Fruit fly (Drosophila melanogaster) whole organism, embryonic: Measurements from ENCODE around the gene CG43750.
A peak's percentile ranks its signal among the peaks of the same experiment; 100 is the strongest.

ENCODE experiments used
- CG10267 ChIP-seq: fragments of 200-800 bp; sonication (Bioruptor generic); optimal IDR thresholded peaks from 2 replicates; lab custom pipeline; 2018; ENCODE audit warnings: missing biosample characterization, mild to moderate bottlenecking, missing genetic modification characterization, moderate library complexity
- CG10366 ChIP-seq: fragments of 200-800 bp; sonication (Bioruptor generic); IDR thresholded peaks from 2 replicates; pipeline ENCODE4 v1.3.6; 2022; ENCODE audit warnings: missing biosample characterization, missing genetic modification characterization
- CG10431 ChIP-seq: fragments of 200-800 bp; sonication (Bioruptor generic); optimal IDR thresholded peaks from 3 replicates; lab custom pipeline; 2018; ENCODE audit warnings: missing biosample characterization, mild to moderate bottlenecking, missing genetic modification characterization
- CG10543 ChIP-seq: fragments of 200-800 bp; sonication (Bioruptor generic); optimal IDR thresholded peaks from 3 replicates; lab custom pipeline; 2017; ENCODE audit warnings: missing biosample characterization, mild to moderate bottlenecking, missing genetic modification characterization, moderate library complexity
- CG10565 ChIP-seq: fragments of 200-800 bp; sonication (Bioruptor generic); optimal IDR thresholded peaks from 3 replicates; lab custom pipeline; 2016; ENCODE audit warnings: missing biosample characterization, mild to moderate bottlenecking, missing genetic modification characterization
- CG11696 ChIP-seq: fragments of 200-800 bp; sonication (Bioruptor generic); IDR thresholded peaks from 2 replicates; pipeline ENCODE4 v1.3.6; 2022; ENCODE audit warnings: missing biosample characterization, missing genetic modification characterization
- CG12155 ChIP-seq: fragments of 200-800 bp; sonication (Bioruptor generic); optimal IDR thresholded peaks from 3 replicates; lab custom pipeline; 2016; ENCODE audit warnings: missing biosample characterization, missing genetic modification characterization
- CG12219 ChIP-seq: fragments of 200-800 bp; sonication (Bioruptor generic); optimal IDR thresholded peaks from 3 replicates; lab custom pipeline; 2018; ENCODE audit warnings: missing biosample characterization, mild to moderate bottlenecking, missing genetic modification characterization
- CG12391 ChIP-seq: fragments of 200-800 bp; sonication (Bioruptor generic); optimal IDR thresholded peaks from 3 replicates; lab custom pipeline; 2018; ENCODE audit warnings: missing biosample characterization, mild to moderate bottlenecking, missing genetic modification characterization, moderate library complexity
- CG13424 ChIP-seq: fragments of 200-800 bp; sonication (Bioruptor generic); optimal IDR thresholded peaks from 2 replicates; lab custom pipeline; 2019; ENCODE audit warnings: missing biosample characterization, mild to moderate bottlenecking, missing genetic modification characterization, moderate library complexity
- CG13775 ChIP-seq: fragments of 200-800 bp; sonication (Bioruptor generic); optimal IDR thresholded peaks from 3 replicates; lab custom pipeline; 2017; ENCODE audit warnings: missing biosample characterization, mild to moderate bottlenecking, missing genetic modification characterization
- CG14710 ChIP-seq: fragments of 200-800 bp; sonication (Bioruptor generic); optimal IDR thresholded peaks from 3 replicates; lab custom pipeline; 2019; ENCODE audit warnings: missing biosample characterization, mild to moderate bottlenecking, missing genetic modification characterization, moderate library complexity
- CG16813 ChIP-seq: fragments of 200-800 bp; sonication (Bioruptor generic); IDR thresholded peaks from 3 replicates; pipeline ENCODE4 v1.3.6; 2022; ENCODE audit warnings: missing biosample characterization, missing genetic modification characterization; ENCODE audit not compliant: partially characterized antibody
- CG17186 ChIP-seq: fragments of 200-800 bp; sonication (Bioruptor generic); optimal IDR thresholded peaks from 3 replicates; lab custom pipeline; 2017; ENCODE audit warnings: missing biosample characterization, missing genetic modification reagents, missing genetic modification characterization
- CG17912 ChIP-seq: fragments of 200-800 bp; sonication (Bioruptor generic); optimal IDR thresholded peaks from 2 replicates; lab custom pipeline; 2018; ENCODE audit warnings: missing biosample characterization, mild to moderate bottlenecking, missing genetic modification characterization
- CG2120 ChIP-seq: fragments of 200-800 bp; sonication (Bioruptor generic); optimal IDR thresholded peaks from 3 replicates; lab custom pipeline; 2016; ENCODE audit warnings: missing biosample characterization, missing genetic modification characterization
- CG34224 ChIP-seq: fragments of 200-800 bp; sonication (Bioruptor generic); IDR thresholded peaks from 3 replicates; pipeline ENCODE4 v1.3.6; 2022; ENCODE audit warnings: missing biosample characterization, missing genetic modification characterization; ENCODE audit not compliant: partially characterized antibody
- CG4424 ChIP-seq: fragments of 200-800 bp; sonication (Bioruptor generic); optimal IDR thresholded peaks from 3 replicates; lab custom pipeline; 2016; ENCODE audit warnings: missing biosample characterization, missing genetic modification characterization
- CG4707 ChIP-seq: fragments of 200-800 bp; sonication (Bioruptor generic); optimal IDR thresholded peaks from 2 replicates; lab custom pipeline; 2018; ENCODE audit warnings: missing biosample characterization, mild to moderate bottlenecking, missing genetic modification characterization, moderate library complexity
- CG5180 ChIP-seq: fragments of 200-800 bp; sonication (Bioruptor generic); optimal IDR thresholded peaks from 3 replicates; lab custom pipeline; 2017; ENCODE audit warnings: missing biosample characterization, missing genetic modification characterization, mild to moderate bottlenecking, moderate library complexity, missing genetic modification reagents
- CG5953 ChIP-seq: fragments of 200-800 bp; sonication (Bioruptor generic); IDR thresholded peaks from 2 replicates; pipeline ENCODE4 v1.3.6; 2022; ENCODE audit warnings: missing biosample characterization, missing genetic modification characterization
- CG6765 ChIP-seq: fragments of 200-800 bp; sonication (Bioruptor generic); optimal IDR thresholded peaks from 3 replicates; lab custom pipeline; 2017; ENCODE audit warnings: missing biosample characterization, mild to moderate bottlenecking, missing genetic modification characterization
- CG7745 ChIP-seq: fragments of 200-800 bp; sonication (Bioruptor generic); optimal IDR thresholded peaks from 2 replicates; lab custom pipeline; 2018; ENCODE audit warnings: missing biosample characterization, mild to moderate bottlenecking, missing genetic modification characterization, moderate library complexity
- CG8359 ChIP-seq: fragments of 200-800 bp; sonication (Bioruptor generic); optimal IDR thresholded peaks from 2 replicates; lab custom pipeline; 2017; ENCODE audit warnings: missing biosample characterization, mild to moderate bottlenecking, missing genetic modification characterization, borderline replicate concordance
- Dip2 ChIP-seq: fragments of 200-800 bp; sonication (Bioruptor generic); IDR thresholded peaks from 2 replicates; pipeline ENCODE4 v1.3.6; 2022; ENCODE audit warnings: missing biosample characterization, missing genetic modification characterization
- HLH3B ChIP-seq: fragments of 200-800 bp; sonication (Bioruptor generic); IDR thresholded peaks from 2 replicates; pipeline ENCODE4 v1.3.6; 2022; ENCODE audit warnings: missing biosample characterization, missing genetic modification characterization
- Lhr ChIP-seq: fragments of 200-800 bp; sonication (Bioruptor generic); optimal IDR thresholded peaks from 3 replicates; lab custom pipeline; 2017; ENCODE audit warnings: mild to moderate bottlenecking, missing biosample characterization, missing genetic modification reagents, missing genetic modification characterization
- Rx ChIP-seq: fragments of 200-800 bp; sonication (Bioruptor generic); IDR thresholded peaks from 2 replicates; pipeline ENCODE4 v1.3.6; 2022; ENCODE audit warnings: missing biosample characterization, missing genetic modification characterization
- Scr ChIP-seq: fragments of 200-800 bp; sonication (Bioruptor generic); IDR thresholded peaks from 2 replicates; pipeline ENCODE4 v1.3.6; 2022; ENCODE audit warnings: missing biosample characterization, missing genetic modification characterization; ENCODE audit not compliant: partially characterized antibody
- Ssrp ChIP-seq: fragments of 200-800 bp; sonication (Bioruptor generic); optimal IDR thresholded peaks from 2 replicates; lab custom pipeline; 2018; ENCODE audit warnings: missing biosample characterization, mild to moderate bottlenecking, missing genetic modification characterization, moderate library complexity
- Trl ChIP-seq, 3 experiments: fragments of >200 bp in 2 of 3; fragments of 200-800 bp in 1 of 3; sonication (Bioruptor generic) in 1 of 3; optimal IDR thresholded peaks; 2 replicates in 1 of 3; 3 replicates in 2 of 3; lab custom pipeline; 2016 to 2017; ENCODE audit warnings: missing biosample characterization in 1 of 3, missing genetic modification characterization in 1 of 3
- ac ChIP-seq: fragments of 200-800 bp; sonication (Bioruptor generic); optimal IDR thresholded peaks from 3 replicates; lab custom pipeline; 2017; ENCODE audit warnings: missing biosample characterization, mild to moderate bottlenecking, missing genetic modification characterization
- ara ChIP-seq: fragments of 200-800 bp; sonication (Bioruptor generic); IDR thresholded peaks from 2 replicates; pipeline ENCODE4 v1.3.6; 2022; ENCODE audit warnings: missing biosample characterization, missing genetic modification characterization
- bigmax ChIP-seq: fragments of 200-800 bp; sonication (Bioruptor generic); optimal IDR thresholded peaks from 2 replicates; lab custom pipeline; 2018; ENCODE audit warnings: missing biosample characterization, mild to moderate bottlenecking, missing genetic modification characterization
- dpn ChIP-seq, 2 experiments: fragments of 200-800 bp; sonication (Bioruptor generic); optimal IDR thresholded peaks; 3 replicates each; lab custom pipeline; 2016; ENCODE audit warnings: missing biosample characterization in 2 of 2, missing genetic modification characterization in 2 of 2
- fd3F ChIP-seq: fragments of 200-800 bp; sonication (Bioruptor generic); optimal IDR thresholded peaks from 2 replicates; lab custom pipeline; 2018; ENCODE audit warnings: missing biosample characterization, mild to moderate bottlenecking, missing genetic modification characterization, moderate library complexity
- grn ChIP-seq: fragments of 200-800 bp; sonication (Bioruptor generic); optimal IDR thresholded peaks from 3 replicates; lab custom pipeline; 2017; ENCODE audit warnings: missing biosample characterization, missing genetic modification characterization
- gsb-n ChIP-seq: fragments of 200-800 bp; sonication (Bioruptor generic); optimal IDR thresholded peaks from 3 replicates; lab custom pipeline; 2018; ENCODE audit warnings: missing biosample characterization, mild to moderate bottlenecking, missing genetic modification characterization
- lmd ChIP-seq: fragments of 200-800 bp; sonication (Bioruptor generic); IDR thresholded peaks from 2 replicates; pipeline ENCODE4 v1.3.6; 2022; ENCODE audit warnings: missing biosample characterization, missing genetic modification characterization
- onecut ChIP-seq: fragments of 200-800 bp; sonication (Bioruptor generic); IDR thresholded peaks from 2 replicates; pipeline ENCODE4 v1.3.6; 2022; ENCODE audit warnings: missing biosample characterization, missing genetic modification characterization
- otp ChIP-seq: fragments of 200-800 bp; sonication (Bioruptor generic); IDR thresholded peaks from 3 replicates; pipeline ENCODE4, ENCODE4 v1.3.6; 2022; ENCODE audit warnings: missing biosample characterization, missing genetic modification characterization
- pan ChIP-seq, 4 experiments: fragments of >200 bp in 3 of 4; fragments of 200-800 bp in 1 of 4; sonication (Bioruptor generic) in 1 of 4; optimal IDR thresholded peaks in 3 of 4; IDR thresholded peaks in 1 of 4; 2 replicates each; pipeline versions ENCODE4 v1.3.6 to Lab custom; 2017 to 2022; ENCODE audit warnings: missing biosample characterization in 2 of 4, missing genetic modification characterization in 2 of 4, mixed read lengths in 1 of 4
- sd ChIP-seq: fragments of 200-800 bp; sonication (Bioruptor generic); optimal IDR thresholded peaks from 3 replicates; lab custom pipeline; 2018; ENCODE audit warnings: missing biosample characterization, mild to moderate bottlenecking, missing genetic modification characterization, moderate library complexity
- sens-2 ChIP-seq: fragments of 200-800 bp; sonication (Bioruptor generic); IDR thresholded peaks from 2 replicates; pipeline ENCODE4 v1.3.6; 2022; ENCODE audit warnings: missing biosample characterization, missing genetic modification characterization
- sisA ChIP-seq: fragments of 200-800 bp; sonication (Bioruptor generic); IDR thresholded peaks from 2 replicates; pipeline ENCODE4 v1.3.6; 2022; ENCODE audit warnings: missing biosample characterization, missing genetic modification characterization
- sna ChIP-seq: fragments of 200-800 bp; sonication (Bioruptor generic); IDR thresholded peaks from 2 replicates; pipeline ENCODE4 v1.3.6; 2022; ENCODE audit warnings: missing biosample characterization, missing genetic modification characterization; ENCODE audit not compliant: partially characterized antibody
- sr ChIP-seq: fragments of 200-800 bp; sonication (Bioruptor generic); IDR thresholded peaks from 3 replicates; pipeline ENCODE4 v1.3.6; 2022; ENCODE audit warnings: missing biosample characterization, missing genetic modification characterization
- stwl ChIP-seq: fragments of 200-800 bp; sonication (Bioruptor generic); optimal IDR thresholded peaks from 3 replicates; lab custom pipeline; 2018; ENCODE audit warnings: missing biosample characterization, mild to moderate bottlenecking, missing genetic modification characterization, moderate library complexity
- tna ChIP-seq: fragments of 200-800 bp; sonication (Bioruptor generic); IDR thresholded peaks from 2 replicates; pipeline ENCODE4 v1.3.6; 2022; ENCODE audit warnings: missing biosample characterization, missing genetic modification characterization; ENCODE audit not compliant: partially characterized antibody

Gene CG43750

dm6 chr2L:2357228-2357656, 33.2 kb downstream of the CG43750 start, which contains the start of gene CG9967 (continued):
- no peak for TF ChIP-seq ac
- no peak for TF ChIP-seq CG5953
- TF ChIP-seq Rx: no peak
- TF ChIP-seq CG12219 (GFP tag; lab: Kevin White, UChicago): no peak
- TF ChIP-seq CG34224 (GFP tag; lab: Robert Waterston, UW): peak; percentile 48; the same call in 1 of the 3 replicates
- TF ChIP-seq dpn (GFP tag; optimal IDR thresholded peaks at IDR 0.05; lab: Kevin White, UChicago): peak in 1 of 2 experiments; percentile 2
- TF ChIP-seq ara: no peak
- TF ChIP-seq CG12155 (GFP tag; lab: Kevin White, UChicago): peak; percentile 13
- TF ChIP-seq CG14710 (tag; lab: Kevin White, UChicago): peak; percentile 51
- no peak for TF ChIP-seq tna
- peak; percentile 47; the same call in 1 of the 2 replicates for TF ChIP-seq Scr (GFP tag; lab: Robert Waterston, UW)
- no peak for TF ChIP-seq onecut (GFP tag; lab: Robert Waterston, UW)
- TF ChIP-seq pan (optimal IDR thresholded peaks at IDR 0.05; lab: Kevin White, UChicago): no peak
- no peak for TF ChIP-seq pan (GFP tag; optimal IDR thresholded peaks at IDR 0.05 in 1 of 2, IDR thresholded peaks at IDR 0.05 in 1 of 2)
- no peak for TF ChIP-seq CG10366 (GFP tag; lab: Robert Waterston, UW)
- TF ChIP-seq CG13775 (GFP tag; lab: Kevin White, UChicago): no peak
- no peak for TF ChIP-seq CG7745 (tag; lab: Kevin White, UChicago)
- no peak for TF ChIP-seq otp
- peak; percentile 31 for TF ChIP-seq CG13424
- no peak for TF ChIP-seq bigmax (GFP tag; lab: Kevin White, UChicago)
- peak; percentile 90 for TF ChIP-seq CG10267 (tag; lab: Kevin White, UChicago)
- TF ChIP-seq HLH3B (GFP tag; lab: Robert Waterston, UW): no peak
- TF ChIP-seq gsb-n (tag; lab: Kevin White, UChicago): no peak
- TF ChIP-seq fd3F (GFP tag; lab: Kevin White, UChicago): no peak
- TF ChIP-seq CG10431: no peak
- peak; percentile 36 for TF ChIP-seq CG17186 (GFP tag; lab: Kevin White, UChicago)
- no peak for TF ChIP-seq sna (GFP tag; lab: Robert Waterston, UW)
- no peak for TF ChIP-seq CG6765 (GFP tag; lab: Kevin White, UChicago)
- TF ChIP-seq stwl: peak; percentile 84
- TF ChIP-seq CG8359 (GFP tag; lab: Kevin White, UChicago): no peak
- no peak for TF ChIP-seq CG10543
- no peak for TF ChIP-seq CG5180 (GFP tag; lab: Kevin White, UChicago)
- TF ChIP-seq sd: no peak
- no peak for TF ChIP-seq CG4707 (GFP tag; lab: Kevin White, UChicago)
- TF ChIP-seq lmd (GFP tag; lab: Robert Waterston, UW): no peak
- peak; percentile 38; the same call in 1 of the 3 replicates for TF ChIP-seq CG16813
- TF ChIP-seq CG2120 (GFP tag; lab: Kevin White, UChicago): no peak
- no peak for TF ChIP-seq Ssrp (tag; lab: Kevin White, UChicago)
- TF ChIP-seq CG11696 (GFP tag; lab: Robert Waterston, UW): no peak
- no peak for TF ChIP-seq CG4424 (GFP tag; lab: Kevin White, UChicago)
- TF ChIP-seq Trl (optimal IDR thresholded peaks at IDR 0.05; lab: Kevin White, UChicago): no peak
- no peak for TF ChIP-seq Trl (GFP tag; optimal IDR thresholded peaks at IDR 0.05; lab: Kevin White, UChicago)
- TF ChIP-seq Dip2 (GFP tag; lab: Robert Waterston, UW): no peak
- no peak for TF ChIP-seq CG10565
- TF ChIP-seq sisA (GFP tag; lab: Robert Waterston, UW): no peak
- TF ChIP-seq CG17912: no peak
- TF ChIP-seq Lhr (GFP tag; lab: Kevin White, UChicago): no peak
- TF ChIP-seq sr (GFP tag; lab: Robert Waterston, UW): no peak
- TF ChIP-seq CG12391: peak; percentile 43
- TF ChIP-seq sens-2 (GFP tag; lab: Robert Waterston, UW): peak; percentile 58
- TF ChIP-seq grn (GFP tag; lab: Kevin White, UChicago): peak; percentile 31
